Worm (Caenorhabditis elegans): Measurements from ENCODE around the gene C08B6.14.

C08B6.14 gene

ce11 chrV:10065679-10066078, 36.1 kb downstream of the C08B6.14 start:
- TF ChIP-seq eor-1 (tag; optimal IDR thresholded peaks at IDR 0.05) = no peak
- no peak for TF ChIP-seq sea-2 (GFP tag; optimal IDR thresholded peaks at IDR 0.05)
- no peak for TF ChIP-seq ZK546.5 (tag; optimal IDR thresholded peaks at IDR 0.05)
- TF ChIP-seq nfya-1 (tag; optimal IDR thresholded peaks at IDR 0.05; ENCODE audit: insufficient read depth) = no peak
- TF ChIP-seq R02D3.7 (tag; optimal IDR thresholded peaks at IDR 0.05) = no peak
- TF ChIP-seq egl-27 (tag; optimal IDR thresholded peaks at IDR 0.05) = no peak
- no peak for TF ChIP-seq elt-3 (tag; optimal IDR thresholded peaks at IDR 0.05)
- TF ChIP-seq pha-4 (tag; optimal IDR thresholded peaks at IDR 0.05) = no peak
- no peak for TF ChIP-seq lin-39 (tag; optimal IDR thresholded peaks at IDR 0.05)
- no peak for TF ChIP-seq nhr-28 (tag; optimal IDR thresholded peaks at IDR 0.05)
- no peak for TF ChIP-seq hmg-11 (tag; optimal IDR thresholded peaks at IDR 0.05)
- no peak for TF ChIP-seq nhr-12 (tag; optimal IDR thresholded peaks at IDR 0.05)
- TF ChIP-seq ama-1 (optimal IDR thresholded peaks at IDR 0.05) = no peak
- no peak for TF ChIP-seq skn-1 (tag; optimal IDR thresholded peaks at IDR 0.05)
- no peak for TF ChIP-seq elt-1 (tag; optimal IDR thresholded peaks at IDR 0.05)
- no peak for TF ChIP-seq egl-5 (tag; optimal IDR thresholded peaks at IDR 0.05)
- no peak for TF ChIP-seq lin-15B (tag; optimal IDR thresholded peaks at IDR 0.05)
- no peak for TF ChIP-seq nhr-25 (tag; optimal IDR thresholded peaks at IDR 0.05)
- TF ChIP-seq zag-1 (tag; optimal IDR thresholded peaks at IDR 0.05) = no peak

ce11 chrV:10064221-10064620, 37.6 kb downstream of the C08B6.14 start, which contains the start of gene fipr-13:
Gene fipr-13 (plus strand): TSS chrV:10064521.
- TF ChIP-seq elt-1 (tag; optimal IDR thresholded peaks at IDR 0.05) (no peak), nhr-23 (tag; optimal IDR thresholded peaks at IDR 0.05) (no peak), ceh-28 (tag; optimal IDR thresholded peaks at IDR 0.05) (no peak), fos-1 (tag; optimal IDR thresholded peaks at IDR 0.05) (no peak), jun-1 (tag; optimal IDR thresholded peaks at IDR 0.05) (no peak), lsy-12 (tag; optimal IDR thresholded peaks at IDR 0.05) (no peak), lin-15B (tag; optimal IDR thresholded peaks at IDR 0.05) (no peak), tbx-2 (tag; optimal IDR thresholded peaks at IDR 0.05) (no peak), eor-1 (tag; optimal IDR thresholded peaks at IDR 0.05) (no peak), pha-4 (tag; optimal IDR thresholded peaks at IDR 0.05) (no peak), ceh-9 (tag; optimal IDR thresholded peaks at IDR 0.05) (no peak), snpc-4 (tag; optimal IDR thresholded peaks at IDR 0.05) (no peak), daf-12 (tag; optimal IDR thresholded peaks at IDR 0.05) (no peak), zag-1 (tag; optimal IDR thresholded peaks at IDR 0.05) (no peak), elt-2 (tag; optimal IDR thresholded peaks at IDR 0.05) (no peak)

ce11 chrV:10060039-10060438, 41.8 kb downstream of the C08B6.14 start:
- TF ChIP-seq nfya-1 (tag; optimal IDR thresholded peaks at IDR 0.05; ENCODE audit: insufficient read depth) = peak; percentile 7
- peak; percentile 61 for TF ChIP-seq nhr-76 (tag; optimal IDR thresholded peaks at IDR 0.05)
- TF ChIP-seq ama-1 (optimal IDR thresholded peaks at IDR 0.05) = no peak
- no peak for TF ChIP-seq ceh-9 (tag; optimal IDR thresholded peaks at IDR 0.05)
- no peak for TF ChIP-seq unc-39 (tag; optimal IDR thresholded peaks at IDR 0.05)
- TF ChIP-seq R02D3.7 (tag; optimal IDR thresholded peaks at IDR 0.05) = no peak
- TF ChIP-seq tbx-2 (tag; optimal IDR thresholded peaks at IDR 0.05) = no peak
- TF ChIP-seq elt-3 (tag; optimal IDR thresholded peaks at IDR 0.05) = no peak
- no peak for TF ChIP-seq ceh-82 (tag; optimal IDR thresholded peaks at IDR 0.05)

ce11 chrV:10058748-10059147, 43.1 kb downstream of the C08B6.14 start:
- TF ChIP-seq nhr-237 (tag; optimal IDR thresholded peaks at IDR 0.05) = no peak
- peak; percentile 59 for TF ChIP-seq nhr-76 (tag; optimal IDR thresholded peaks at IDR 0.05)

- TF ChIP-seq unc-39 (tag; optimal IDR thresholded peaks at IDR 0.05) = no peak
- peak; percentile 44 for TF ChIP-seq nfya-1 (tag; optimal IDR thresholded peaks at IDR 0.05; ENCODE audit: insufficient read depth)
- peak; percentile 34 for TF ChIP-seq pha-4 (tag; optimal IDR thresholded peaks at IDR 0.05)
- TF ChIP-seq egl-5 (tag; optimal IDR thresholded peaks at IDR 0.05) = no peak
- peak; percentile 1 for TF ChIP-seq nhr-76 (tag; optimal IDR thresholded peaks at IDR 0.05)
- TF ChIP-seq nhr-77 (tag; optimal IDR thresholded peaks at IDR 0.05) = no peak
Observed at ce11 chrV:10054872-10055271, 46.9 kb downstream of the C08B6.14 start, which contains the start of gene yif-1. Gene yif-1 (minus strand): TSS chrV:10054913.
